Worm (Caenorhabditis elegans) whole organism, L3 larva: ENCODE measurements around the gene C13G5.2.

ENCODE experiments used
- R02D3.7 ChIP-seq: fragments of 150-350 bp; optimal IDR thresholded peaks from 2 replicates; lab custom pipeline; 2014; ENCODE audit warnings: missing biosample characterization, missing genetic modification characterization
- ZK546.5 ChIP-seq: sonication (generic microtip); optimal IDR thresholded peaks from 2 replicates; lab custom pipeline; 2017; ENCODE audit warnings: missing biosample characterization, missing genetic modification characterization
- aly-2 ChIP-seq: fragments of 150-350 bp; optimal IDR thresholded peaks from 2 replicates; lab custom pipeline; 2014; ENCODE audit warnings: missing biosample characterization, missing genetic modification characterization
- ama-1 ChIP-seq: fragments of 150-350 bp; optimal IDR thresholded peaks from 2 replicates; lab custom pipeline; 2018
- ceh-82 ChIP-seq: fragments of 150-350 bp; optimal IDR thresholded peaks from 2 replicates; lab custom pipeline; 2014; ENCODE audit warnings: missing biosample characterization, missing genetic modification characterization
- daf-12 ChIP-seq: fragments of 150-350 bp; optimal IDR thresholded peaks from 2 replicates; lab custom pipeline; 2014; ENCODE audit warnings: missing biosample characterization, missing genetic modification reagents, missing genetic modification characterization
- egl-27 ChIP-seq: sonication (generic microtip); optimal IDR thresholded peaks from 4 replicates; lab custom pipeline; 2017; ENCODE audit warnings: missing biosample characterization, missing genetic modification reagents, missing genetic modification characterization
- egl-5 ChIP-seq: fragments of 150-350 bp; optimal IDR thresholded peaks from 2 replicates; lab custom pipeline; 2017; ENCODE audit warnings: missing biosample characterization, missing genetic modification reagents, missing genetic modification characterization, inconsistent platforms
- elt-1 ChIP-seq: fragments of 150-350 bp; optimal IDR thresholded peaks from 2 replicates; lab custom pipeline; 2014; ENCODE audit warnings: missing biosample characterization, missing genetic modification characterization
- elt-2 ChIP-seq: sonication (generic microtip); optimal IDR thresholded peaks from 2 replicates; lab custom pipeline; 2016; ENCODE audit warnings: missing genetic modification reagents, mild to moderate bottlenecking, missing genetic modification characterization, missing compliant biosample characterization
- fkh-10 ChIP-seq: sonication (generic microtip); optimal IDR thresholded peaks from 2 replicates; lab custom pipeline; 2017; ENCODE audit warnings: missing biosample characterization, missing genetic modification reagents, missing genetic modification characterization
- fkh-2 ChIP-seq: fragments of 150-350 bp; optimal IDR thresholded peaks from 2 replicates; lab custom pipeline; 2014; ENCODE audit warnings: missing biosample characterization, missing genetic modification reagents, missing genetic modification characterization
- fos-1 ChIP-seq: fragments of 150-350 bp; optimal IDR thresholded peaks from 2 replicates; lab custom pipeline; 2014; ENCODE audit warnings: missing biosample characterization, missing genetic modification characterization
- hmg-11 ChIP-seq: sonication (generic microtip); optimal IDR thresholded peaks from 2 replicates; lab custom pipeline; 2016; ENCODE audit warnings: missing genetic modification characterization, missing compliant biosample characterization
- mml-1 ChIP-seq: fragments of 150-350 bp; sonication (generic microtip); optimal IDR thresholded peaks from 3 replicates; lab custom pipeline; 2014; ENCODE audit warnings: missing biosample characterization, missing genetic modification characterization
- nfya-1 ChIP-seq: sonication (generic microtip); optimal IDR thresholded peaks from 2 replicates; lab custom pipeline; 2017; ENCODE audit warnings: missing genetic modification characterization, mild to moderate bottlenecking, missing compliant biosample characterization, antibody characterized with exemption, moderate library complexity; ENCODE audit not compliant: insufficient read depth
- nhr-11 ChIP-seq: fragments of 150-350 bp; optimal IDR thresholded peaks from 2 replicates; lab custom pipeline; 2014; ENCODE audit warnings: missing biosample characterization, missing genetic modification characterization
- nhr-12 ChIP-seq: fragments of 150-350 bp; optimal IDR thresholded peaks from 2 replicates; lab custom pipeline; 2014; ENCODE audit warnings: missing biosample characterization, missing genetic modification characterization
- nhr-23 ChIP-seq: fragments of 150-350 bp; optimal IDR thresholded peaks from 2 replicates; lab custom pipeline; 2014; ENCODE audit warnings: missing biosample characterization, missing genetic modification reagents, missing genetic modification characterization
- nhr-237 ChIP-seq: fragments of 150-350 bp; optimal IDR thresholded peaks from 2 replicates; lab custom pipeline; 2014; ENCODE audit warnings: missing biosample characterization, missing genetic modification characterization
- nhr-25 ChIP-seq: sonication (generic microtip); optimal IDR thresholded peaks from 2 replicates; lab custom pipeline; 2017; ENCODE audit warnings: missing biosample characterization, missing genetic modification characterization
- nhr-28 ChIP-seq: fragments of 150-350 bp; optimal IDR thresholded peaks from 2 replicates; lab custom pipeline; 2014; ENCODE audit warnings: missing biosample characterization, missing genetic modification characterization
- nhr-43 ChIP-seq: sonication (generic microtip); optimal IDR thresholded peaks from 2 replicates; lab custom pipeline; 2016; ENCODE audit warnings: mild to moderate bottlenecking, missing genetic modification characterization, missing compliant biosample characterization; ENCODE audit not compliant: poor library complexity, severe bottlenecking
- nhr-67 ChIP-seq: fragments of 150-350 bp; optimal IDR thresholded peaks from 2 replicates; lab custom pipeline; 2014; ENCODE audit warnings: missing biosample characterization, missing genetic modification characterization
- nhr-76 ChIP-seq: fragments of 150-350 bp; sonication (generic microtip); optimal IDR thresholded peaks from 5 replicates; lab custom pipeline; 2014; ENCODE audit warnings: missing biosample characterization, missing genetic modification characterization
- nhr-77 ChIP-seq: fragments of 150-350 bp; optimal IDR thresholded peaks from 2 replicates; lab custom pipeline; 2014; ENCODE audit warnings: missing biosample characterization, missing genetic modification characterization
- pha-4 ChIP-seq: fragments of 150-350 bp; optimal IDR thresholded peaks from 2 replicates; lab custom pipeline; 2014; ENCODE audit warnings: missing biosample characterization, missing genetic modification reagents, missing genetic modification characterization
- skn-1 ChIP-seq: fragments of 150-350 bp; optimal IDR thresholded peaks from 2 replicates; lab custom pipeline; 2014; ENCODE audit warnings: missing biosample characterization, missing genetic modification characterization
- tbx-2 ChIP-seq: sonication (generic microtip); optimal IDR thresholded peaks from 2 replicates; lab custom pipeline; 2016; ENCODE audit warnings: mild to moderate bottlenecking, missing genetic modification characterization, missing compliant biosample characterization
- unc-62 ChIP-seq: fragments of 150-350 bp; sonication (generic microtip); optimal IDR thresholded peaks from 4 replicates; lab custom pipeline; 2014; ENCODE audit warnings: missing biosample characterization, missing genetic modification reagents, missing genetic modification characterization
- zag-1 ChIP-seq: fragments of 150-350 bp; optimal IDR thresholded peaks from 2 replicates; lab custom pipeline; 2014; ENCODE audit warnings: missing biosample characterization, missing genetic modification characterization
- ztf-11 ChIP-seq: fragments of 150-350 bp; optimal IDR thresholded peaks from 2 replicates; lab custom pipeline; 2014; ENCODE audit warnings: missing biosample characterization, missing genetic modification characterization
- ztf-4 ChIP-seq: fragments of 150-350 bp; optimal IDR thresholded peaks from 2 replicates; lab custom pipeline; 2014; ENCODE audit warnings: missing biosample characterization, missing genetic modification characterization

The C13G5.2 gene

ce11 chrIII:8589195-8589594 lies 29.1 kb downstream of the C13G5.2 start, which contains the start of gene fip-3:
Gene fip-3 (minus strand): TSS chrIII:8589488.
- no peak for TF ChIP-seq tbx-2

ce11 chrIII:8588592-8589153 lies 29.6 kb downstream of the C13G5.2 start, which contains the start of gene glr-1:
Gene glr-1 (minus strand): TSS chrIII:8588642.
- no peak for TF ChIP-seq aly-2 (tag; lab: Kevin White, UChicago)
- TF ChIP-seq nfya-1 (tag; lab: Kevin White, UChicago) = peak; percentile 53
- peak; percentile 44 for TF ChIP-seq fkh-10 (GFP tag; lab: Kevin White, UChicago)
- TF ChIP-seq nhr-25 (tag; lab: Kevin White, UChicago) = no peak
- TF ChIP-seq tbx-2 = no peak
- no peak for TF ChIP-seq pha-4 (tag; lab: Kevin White, UChicago)
- no peak for TF ChIP-seq ztf-4 (tag; lab: Kevin White, UChicago)

- TF ChIP-seq hmg-11 (tag; lab: Kevin White, UChicago) = no peak
- no peak for TF ChIP-seq nfya-1 (tag; lab: Kevin White, UChicago)
- TF ChIP-seq fkh-10 (GFP tag; lab: Kevin White, UChicago) = no peak
- no peak for TF ChIP-seq nhr-25 (tag; lab: Kevin White, UChicago)
- no peak for TF ChIP-seq ztf-11 (tag; lab: Kevin White, UChicago)
- no peak for TF ChIP-seq R02D3.7 (tag; lab: Kevin White, UChicago)
- no peak for TF ChIP-seq skn-1 (tag; lab: Kevin White, UChicago)
- no peak for TF ChIP-seq nhr-11
- no peak for TF ChIP-seq egl-27 (tag; lab: Kevin White, UChicago)
- TF ChIP-seq ztf-4 (tag; lab: Kevin White, UChicago) = no peak
- TF ChIP-seq daf-12 (tag; lab: Kevin White, UChicago) = no peak
- no peak for TF ChIP-seq nhr-12 (tag; lab: Kevin White, UChicago)
- no peak for TF ChIP-seq nhr-43 (tag; lab: Kevin White, UChicago)
- TF ChIP-seq ama-1 (lab: Kevin White, UChicago) = no peak
- no peak for TF ChIP-seq nhr-23 (tag; lab: Kevin White, UChicago)
- TF ChIP-seq fkh-2 (tag; lab: Kevin White, UChicago) = no peak
- TF ChIP-seq elt-2 (tag; lab: Kevin White, UChicago) = no peak
- TF ChIP-seq egl-5 (tag; lab: Kevin White, UChicago) = no peak
Observed at ce11 chrIII:8580802-8581201, 37.5 kb downstream of the C13G5.2 start, which contains the start of gene doxa-1. Gene doxa-1 (plus strand): TSS chrIII:8581102.

DNA sequence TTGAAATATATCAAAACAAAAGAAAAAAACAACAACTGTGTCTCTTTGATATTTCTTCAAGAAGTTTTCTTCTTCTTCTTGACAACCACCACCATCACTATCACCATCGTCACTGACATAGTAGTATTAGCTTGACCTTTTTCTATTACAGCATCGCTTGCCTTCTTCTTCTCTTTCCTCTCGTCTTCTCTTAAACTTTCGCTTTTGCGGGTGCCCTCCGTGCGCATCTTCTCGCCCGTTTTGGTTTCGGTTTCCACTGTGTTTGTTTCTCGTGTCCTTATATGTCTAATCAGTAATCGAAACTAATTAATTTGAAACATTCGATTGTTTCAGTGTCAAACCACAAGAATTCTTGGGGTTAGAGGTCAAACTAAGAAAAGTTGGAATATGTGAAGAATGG lies 38.9 kb downstream of the C13G5.2 start:
- TF ChIP-seq nhr-23 (tag; lab: Kevin White, UChicago) = peak; percentile 11
- peak; percentile 83 for TF ChIP-seq nhr-25 (tag; lab: Kevin White, UChicago)
- TF ChIP-seq fos-1 = no peak
- no peak for TF ChIP-seq nhr-43 (tag; lab: Kevin White, UChicago)
- TF ChIP-seq, all 47 proteins: peak for 2

DNA sequence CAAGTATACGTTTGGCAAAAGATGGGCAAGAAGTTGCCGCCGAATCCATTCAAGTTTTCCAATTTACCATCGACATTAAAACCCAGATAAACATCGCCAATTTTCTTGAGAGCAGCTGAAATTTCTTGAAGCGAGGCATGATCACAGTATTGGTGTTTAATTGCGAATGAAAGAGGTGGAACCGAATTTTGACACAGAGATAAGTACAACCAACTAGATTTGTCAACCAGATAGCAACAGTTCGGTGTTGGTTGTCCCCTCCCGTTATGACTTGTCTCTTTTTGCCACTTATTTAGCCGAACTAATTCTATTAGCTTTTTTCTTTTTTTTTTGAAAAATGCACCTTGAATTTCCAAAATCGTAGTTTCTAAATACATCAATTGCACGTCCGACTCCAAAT lies 39.9 kb downstream of the C13G5.2 start:
- TF ChIP-seq R02D3.7 (tag; lab: Kevin White, UChicago) (no peak), nhr-43 (tag; lab: Kevin White, UChicago) (no peak), pha-4 (tag; lab: Kevin White, UChicago) (no peak), unc-62 (no peak), nhr-28 (tag; lab: Kevin White, UChicago) (no peak), tbx-2 (no peak), nhr-25 (tag; lab: Kevin White, UChicago) (peak; percentile 10), ama-1 (lab: Kevin White, UChicago) (no peak), ztf-4 (tag; lab: Kevin White, UChicago) (no peak), fkh-2 (tag; lab: Kevin White, UChicago) (no peak), daf-12 (tag; lab: Kevin White, UChicago) (no peak), elt-1 (peak; percentile 80), nhr-67 (tag; lab: Kevin White, UChicago) (no peak), mml-1 (no peak), nhr-237 (tag; lab: Kevin White, UChicago) (no peak), skn-1 (tag; lab: Kevin White, UChicago) (no peak)

ce11 chrIII:8577534-8577933 lies 40.7 kb downstream of the C13G5.2 start:
- no peak for TF ChIP-seq nhr-11
- TF ChIP-seq nhr-28 (tag; lab: Kevin White, UChicago) = no peak
- no peak for TF ChIP-seq ama-1 (lab: Kevin White, UChicago)
- no peak for TF ChIP-seq ceh-82 (tag; lab: Kevin White, UChicago)
- peak; percentile 64 for TF ChIP-seq nhr-25 (tag; lab: Kevin White, UChicago)
- TF ChIP-seq skn-1 (tag; lab: Kevin White, UChicago) = no peak
- TF ChIP-seq nhr-76 (tag; lab: Kevin White, UChicago) = no peak
- no peak for TF ChIP-seq elt-2 (tag; lab: Kevin White, UChicago)
- TF ChIP-seq elt-1 = peak; percentile 97
- TF ChIP-seq nhr-77 (tag; lab: Kevin White, UChicago) = no peak
- no peak for TF ChIP-seq zag-1
- TF ChIP-seq nhr-23 (tag; lab: Kevin White, UChicago) = peak; percentile 7
- no peak for TF ChIP-seq ZK546.5
- no peak for TF ChIP-seq ztf-11 (tag; lab: Kevin White, UChicago)
